Fruit fly (Drosophila melanogaster) whole organism, wandering third instar larva: ENCODE data around the gene mon2.
A peak's percentile ranks its signal among the peaks of the same experiment; 100 is the strongest.

ENCODE experiments used
- Abd-B ChIP-seq: fragments of >200 bp; optimal IDR thresholded peaks from 2 replicates; lab custom pipeline; 2017; ENCODE audit warnings: missing biosample characterization, missing genetic modification characterization
- CG32264 ChIP-seq: fragments of 200-800 bp; sonication (Bioruptor generic); optimal IDR thresholded peaks from 2 replicates; lab custom pipeline; 2016; ENCODE audit warnings: missing biosample characterization, missing genetic modification characterization
- CG9705 ChIP-seq: fragments of 200-800 bp; sonication (Bioruptor generic); optimal IDR thresholded peaks from 2 replicates; lab custom pipeline; 2018; ENCODE audit warnings: missing biosample characterization, mild to moderate bottlenecking, missing genetic modification characterization
- CrebA ChIP-seq: fragments of 200-800 bp; sonication (Bioruptor generic); optimal IDR thresholded peaks from 2 replicates; lab custom pipeline; 2016; ENCODE audit warnings: missing biosample characterization, mild to moderate bottlenecking, missing genetic modification characterization, borderline replicate concordance
- Dfd ChIP-seq: fragments of >200 bp; optimal IDR thresholded peaks from 2 replicates; lab custom pipeline; 2017; ENCODE audit warnings: missing biosample characterization, missing genetic modification characterization
- Dif ChIP-seq: fragments of 200-275, 200-300 bp; sonication (Bioruptor generic); optimal IDR thresholded peaks from 2 replicates; lab custom pipeline; 2018; ENCODE audit warnings: missing biosample characterization, missing genetic modification characterization; ENCODE audit not compliant: partially characterized antibody
- GATAd ChIP-seq: sonication (Bioruptor generic); optimal IDR thresholded peaks from 2 replicates; lab custom pipeline; 2016; ENCODE audit warnings: missing biosample characterization, missing genetic modification characterization
- HLH106 ChIP-seq: fragments of 200-800 bp; optimal IDR thresholded peaks from 3 replicates; lab custom pipeline; 2019; ENCODE audit warnings: missing biosample characterization, mild to moderate bottlenecking, missing genetic modification characterization, moderate library complexity
- Hnf4 ChIP-seq: fragments of 200-800 bp; sonication (Bioruptor generic); optimal IDR thresholded peaks from 2 replicates; lab custom pipeline; 2016; ENCODE audit warnings: missing biosample characterization, mild to moderate bottlenecking, missing genetic modification characterization
- Hr78 ChIP-seq: fragments of >200 bp; optimal IDR thresholded peaks from 2 replicates; lab custom pipeline; 2017; ENCODE audit warnings: missing biosample characterization, missing genetic modification characterization
- Hr83 ChIP-seq: fragments of 200-300 bp; sonication (Bioruptor generic); optimal IDR thresholded peaks from 2 replicates; lab custom pipeline; 2016; ENCODE audit warnings: missing biosample characterization, mild to moderate bottlenecking, missing genetic modification characterization, moderate library complexity; ENCODE audit not compliant: poor library complexity, severe bottlenecking
- Jra ChIP-seq: sonication (Bioruptor generic); optimal IDR thresholded peaks from 2 replicates; lab custom pipeline; 2016; ENCODE audit warnings: missing biosample characterization, missing genetic modification characterization
- Myc ChIP-seq: fragments of >200 bp; optimal IDR thresholded peaks from 2 replicates; lab custom pipeline; 2017
- N ChIP-seq: fragments of >200 bp; optimal IDR thresholded peaks from 2 replicates; lab custom pipeline; 2018; ENCODE audit warnings: missing biosample characterization, missing external identifiers, missing genetic modification characterization
- OdsH ChIP-seq: fragments of 200-800 bp; sonication (Bioruptor generic); optimal IDR thresholded peaks from 2 replicates; lab custom pipeline; 2016; ENCODE audit warnings: missing biosample characterization, mild to moderate bottlenecking, missing genetic modification characterization
- Rel ChIP-seq, 2 experiments: fragments of 200-800 bp; sonication (Bioruptor generic) in 1 of 2; optimal IDR thresholded peaks; 2 replicates in 1 of 2; 3 replicates in 1 of 2; lab custom pipeline; 2016 to 2019; ENCODE audit warnings: mild to moderate bottlenecking in 2 of 2, missing biosample characterization in 2 of 2, missing genetic modification characterization in 2 of 2, moderate library complexity in 1 of 2
- Sp1 ChIP-seq: fragments of 200-800 bp; sonication (Bioruptor generic); optimal IDR thresholded peaks from 3 replicates; lab custom pipeline; 2019; ENCODE audit warnings: missing biosample characterization, mild to moderate bottlenecking, missing genetic modification characterization, moderate library complexity
- Vsx2 ChIP-seq: fragments of 200-300, 225-300 bp; sonication (Bioruptor generic); optimal IDR thresholded peaks from 2 replicates; lab custom pipeline; 2018; ENCODE audit warnings: missing biosample characterization, missing genetic modification characterization; ENCODE audit not compliant: partially characterized antibody
- dmrt93B ChIP-seq: fragments of 200-800 bp; sonication (Bioruptor generic); optimal IDR thresholded peaks from 2 replicates; lab custom pipeline; 2018; ENCODE audit warnings: missing biosample characterization, mild to moderate bottlenecking, missing genetic modification characterization
- dsf ChIP-seq: sonication (Bioruptor generic); optimal IDR thresholded peaks from 2 replicates; lab custom pipeline; 2016; ENCODE audit warnings: missing biosample characterization, missing genetic modification characterization, borderline replicate concordance
- ey ChIP-seq: fragments of 200-800 bp; sonication (Bioruptor generic); optimal IDR thresholded peaks from 2 replicates; lab custom pipeline; 2016; ENCODE audit warnings: missing biosample characterization, missing genetic modification characterization
- foxo ChIP-seq, 2 experiments: fragments of 200-800 bp; sonication (Bioruptor generic); optimal IDR thresholded peaks; 2 replicates in 1 of 2; 3 replicates in 1 of 2; lab custom pipeline; 2016 to 2017; ENCODE audit warnings: missing biosample characterization in 2 of 2, missing genetic modification characterization in 2 of 2
- fru ChIP-seq: fragments of 200-800 bp; sonication (Bioruptor generic); optimal IDR thresholded peaks from 3 replicates; lab custom pipeline; 2016; ENCODE audit warnings: missing biosample characterization, mild to moderate bottlenecking, missing genetic modification characterization
- h ChIP-seq: fragments of 200-800 bp; sonication (Bioruptor generic); optimal IDR thresholded peaks from 3 replicates; lab custom pipeline; 2016; ENCODE audit warnings: missing biosample characterization, mild to moderate bottlenecking, missing genetic modification characterization
- jim ChIP-seq: fragments of 175-275, 200-325 bp; sonication (Bioruptor generic); optimal IDR thresholded peaks from 2 replicates; lab custom pipeline; 2016; ENCODE audit warnings: missing biosample characterization, mild to moderate bottlenecking, missing genetic modification characterization
- pan ChIP-seq: fragments of >200 bp; optimal IDR thresholded peaks from 2 replicates; lab custom pipeline; 2017
- psq ChIP-seq: fragments of 200-800 bp; sonication (Bioruptor generic); optimal IDR thresholded peaks from 3 replicates; lab custom pipeline; 2017; ENCODE audit warnings: missing biosample characterization, mild to moderate bottlenecking, missing genetic modification characterization, moderate library complexity
- rgr ChIP-seq: fragments of 200-800 bp; sonication (Bioruptor generic); optimal IDR thresholded peaks from 3 replicates; lab custom pipeline; 2016; ENCODE audit warnings: missing biosample characterization, mild to moderate bottlenecking, missing genetic modification characterization
- sage ChIP-seq: fragments of 200-800 bp; sonication (Bioruptor generic); optimal IDR thresholded peaks from 2 replicates; lab custom pipeline; 2016; ENCODE audit warnings: missing biosample characterization, mild to moderate bottlenecking, missing genetic modification characterization
- tai ChIP-seq: sonication (Bioruptor generic); optimal IDR thresholded peaks from 2 replicates; lab custom pipeline; 2016; ENCODE audit warnings: missing biosample characterization, missing genetic modification characterization
- usp ChIP-seq: fragments of >200 bp; optimal IDR thresholded peaks from 2 replicates; lab custom pipeline; 2017; ENCODE audit warnings: missing biosample characterization, missing genetic modification characterization
- woc ChIP-seq: sonication (Bioruptor generic); optimal IDR thresholded peaks from 2 replicates; lab custom pipeline; 2016; ENCODE audit warnings: missing biosample characterization, mild to moderate bottlenecking, missing genetic modification characterization

Gene mon2

DNA sequence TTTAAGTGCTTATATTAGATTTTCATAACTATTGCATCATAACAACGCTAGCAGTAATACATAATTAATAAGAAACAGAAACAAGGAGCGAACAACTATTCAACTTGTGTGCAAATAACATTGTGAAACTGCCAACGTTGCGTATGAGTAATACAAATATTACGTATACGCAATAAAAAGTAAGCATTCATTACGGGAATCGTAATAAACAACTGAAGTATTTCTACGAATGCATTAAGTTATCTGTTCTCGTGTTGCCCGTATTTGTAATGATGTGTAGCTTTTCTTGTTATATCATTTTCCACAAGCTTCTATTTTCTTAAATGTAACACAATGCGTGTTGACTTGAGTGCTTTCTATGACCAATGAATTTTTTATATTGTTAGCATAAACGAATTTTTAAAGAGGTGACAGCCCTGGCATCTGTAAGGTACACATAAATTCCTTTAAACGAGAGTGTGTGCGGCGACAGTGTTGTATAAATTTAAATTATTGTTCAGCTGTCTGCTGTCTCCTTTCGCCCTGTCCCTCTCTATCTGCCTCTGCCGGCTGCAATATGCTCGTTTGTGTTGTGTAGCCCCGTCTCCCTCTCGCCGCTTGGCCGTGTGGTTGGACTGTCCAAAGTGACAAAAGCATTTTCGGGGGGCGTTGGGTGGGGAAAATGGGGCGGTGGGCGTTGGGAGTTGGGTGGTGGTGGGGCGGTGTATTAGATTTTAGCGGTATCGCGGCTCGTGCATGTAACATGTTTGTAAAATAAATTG is 24.0 kb downstream of the mon2 start:
- TF ChIP-seq Rel (GFP tag; optimal IDR thresholded peaks at IDR 0.05; lab: Kevin White, UChicago) (no peak), Rel (tag; optimal IDR thresholded peaks at IDR 0.05; lab: Kevin White, UChicago) (peak; percentile 66), ey (no peak), fru (GFP tag; lab: Kevin White, UChicago) (peak; percentile 9)

DNA sequence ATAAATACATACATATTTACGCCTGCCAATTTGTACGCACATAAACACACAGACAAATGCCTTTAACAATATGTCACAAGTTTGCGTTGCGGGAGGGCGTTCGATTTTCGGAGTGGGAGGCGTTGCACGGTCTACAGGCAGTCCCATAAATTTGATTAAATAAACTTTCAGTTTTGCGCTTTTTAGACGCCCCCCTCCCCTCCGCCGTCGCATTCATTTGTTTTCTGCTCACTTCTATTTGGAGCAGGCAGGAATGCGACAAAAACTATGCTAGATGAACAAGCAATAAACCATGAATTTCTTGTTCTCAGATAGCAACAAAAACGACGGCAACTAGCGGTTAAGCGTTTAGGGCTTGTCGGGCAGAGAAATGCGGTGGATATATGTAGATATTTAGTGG is 24.8 kb downstream of the mon2 start:
- TF ChIP-seq ey (no peak), Hr83 (no peak), usp (GFP tag; lab: Kevin White, UChicago) (no peak), jim (GFP tag; lab: Kevin White, UChicago) (no peak), h (no peak), pan (lab: Kevin White, UChicago) (no peak), CG32264 (no peak), Sp1 (no peak)

DNA sequence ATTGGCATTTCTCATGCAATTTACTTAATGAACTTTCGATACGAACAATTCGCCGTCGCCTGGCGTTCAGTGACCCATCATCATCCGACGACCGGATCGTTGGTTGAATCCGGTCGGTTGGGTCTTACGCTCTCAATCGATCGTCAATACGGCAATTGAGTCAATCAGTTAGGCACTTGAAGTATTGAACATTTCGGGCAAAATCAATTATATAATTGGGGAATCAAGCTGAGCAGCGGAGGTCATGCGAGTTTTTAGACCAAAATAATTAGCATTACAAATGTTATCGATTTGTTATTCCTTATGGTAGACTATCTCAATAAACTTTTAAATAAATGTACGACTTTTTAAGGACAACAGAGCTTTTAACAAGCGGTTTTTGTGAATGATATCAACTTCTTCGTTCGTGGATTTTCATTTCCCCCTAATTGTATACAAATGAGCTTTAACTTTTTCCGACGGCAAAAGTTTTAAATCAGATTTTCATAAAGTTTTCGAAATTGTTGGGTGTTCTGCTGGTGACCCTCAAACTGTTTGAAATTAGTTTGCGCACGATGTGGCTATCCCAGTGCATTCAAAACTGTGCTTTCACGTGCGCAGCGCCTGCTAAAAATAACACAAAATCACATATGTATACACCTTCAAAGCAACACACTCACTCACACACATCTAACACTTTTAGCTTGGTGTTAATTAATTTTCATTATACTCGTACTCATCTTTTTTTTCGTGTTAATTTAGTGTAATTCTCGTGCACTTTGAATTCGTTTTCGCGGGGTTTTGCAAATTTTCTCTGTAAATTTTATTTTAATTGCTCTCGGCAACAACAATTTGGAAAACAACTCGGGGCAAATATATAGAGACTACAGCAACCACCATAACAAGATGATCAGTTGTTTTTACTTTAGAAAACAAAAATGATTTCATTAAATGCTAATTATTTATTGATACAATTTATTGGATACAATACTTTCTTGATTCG is 25.6 kb downstream of the mon2 start:
- TF ChIP-seq CG9705 (GFP tag; lab: Kevin White, UChicago), result no peak
- no peak for TF ChIP-seq Dif
- TF ChIP-seq GATAd, result no peak
- TF ChIP-seq Dfd (GFP tag; lab: Kevin White, UChicago), result no peak
- TF ChIP-seq Rel (GFP tag; optimal IDR thresholded peaks at IDR 0.05; lab: Kevin White, UChicago), result no peak
- TF ChIP-seq Rel (tag; optimal IDR thresholded peaks at IDR 0.05; lab: Kevin White, UChicago), result peak; percentile 67
- TF ChIP-seq Jra (GFP tag; lab: Kevin White, UChicago), result no peak
- peak; percentile 6 for TF ChIP-seq fru (GFP tag; lab: Kevin White, UChicago)

DNA sequence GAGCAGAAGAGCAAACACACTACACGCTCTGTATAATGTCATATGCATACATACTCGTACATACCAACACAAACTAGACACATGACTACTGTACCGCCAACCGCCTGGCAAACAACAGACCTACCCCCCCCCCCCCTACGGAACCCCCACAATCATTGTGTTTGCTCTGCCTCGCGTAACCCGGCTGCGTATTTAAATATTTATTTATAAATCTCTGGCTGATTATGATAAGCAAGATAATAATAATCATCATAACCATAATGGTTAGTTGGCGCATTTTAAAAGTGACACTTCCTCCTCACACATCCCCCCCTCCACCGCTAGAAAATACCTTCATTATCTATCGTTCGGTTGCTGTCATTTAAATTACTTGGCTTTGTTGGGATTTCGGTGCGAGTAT is 26.3 kb downstream of the mon2 start:
- TF ChIP-seq usp (GFP tag; lab: Kevin White, UChicago) (no peak), foxo (GFP tag; optimal IDR thresholded peaks at IDR 0.05; lab: Kevin White, UChicago) (peak in 1 of 2 experiments; percentile 7), Abd-B (no peak), Hr78 (GFP tag; lab: Kevin White, UChicago) (no peak), OdsH (GFP tag; lab: Kevin White, UChicago) (peak; percentile 11), N (no peak), dmrt93B (GFP tag; lab: Kevin White, UChicago) (no peak), Rel (GFP tag; optimal IDR thresholded peaks at IDR 0.05; lab: Kevin White, UChicago) (no peak), Rel (tag; optimal IDR thresholded peaks at IDR 0.05; lab: Kevin White, UChicago) (peak; percentile 42), jim (GFP tag; lab: Kevin White, UChicago) (no peak), dsf (no peak), h (peak; percentile 54), woc (GFP tag; lab: Kevin White, UChicago) (no peak)
- TF ChIP-seq, all 38 proteins: peak for 4

DNA sequence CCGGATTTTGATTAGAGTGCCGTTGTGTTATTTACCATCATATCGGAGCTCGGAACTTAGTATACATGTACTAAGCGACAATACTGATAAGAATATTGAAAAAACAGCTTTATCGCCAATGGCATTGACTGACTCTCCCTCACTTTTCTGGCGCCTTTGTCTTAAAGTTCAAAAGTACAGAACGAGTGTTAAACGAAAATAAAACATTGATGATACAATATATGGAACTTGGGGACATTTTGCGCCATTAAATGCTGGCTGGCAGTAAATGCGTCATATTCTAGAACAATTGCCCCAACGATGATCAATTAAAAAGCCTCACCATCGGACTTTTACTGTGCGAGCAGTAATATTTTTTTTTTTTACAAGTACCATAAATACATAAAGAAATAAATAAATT is 28.6 kb downstream of the mon2 start:
- TF ChIP-seq tai, result peak; percentile 43
- no peak for TF ChIP-seq N
- TF ChIP-seq woc (GFP tag; lab: Kevin White, UChicago), result no peak
- TF ChIP-seq Myc (lab: Kevin White, UChicago), result no peak
- peak; percentile 88 for TF ChIP-seq CrebA
- TF ChIP-seq dmrt93B (GFP tag; lab: Kevin White, UChicago), result no peak
- no peak for TF ChIP-seq Dfd (GFP tag; lab: Kevin White, UChicago)
- TF ChIP-seq CG32264, result peak; percentile 10
- peak; percentile 47 for TF ChIP-seq Sp1
- TF ChIP-seq Rel (GFP tag; optimal IDR thresholded peaks at IDR 0.05; lab: Kevin White, UChicago), result no peak
- TF ChIP-seq Rel (tag; optimal IDR thresholded peaks at IDR 0.05; lab: Kevin White, UChicago), result peak; percentile 81
- TF ChIP-seq jim (GFP tag; lab: Kevin White, UChicago), result no peak
- peak; percentile 3 for TF ChIP-seq h
- no peak for TF ChIP-seq psq (GFP tag; lab: Kevin White, UChicago)
- TF ChIP-seq fru (GFP tag; lab: Kevin White, UChicago), result no peak
- TF ChIP-seq pan (lab: Kevin White, UChicago), result no peak
- TF ChIP-seq Abd-B, result no peak
- no peak for TF ChIP-seq Vsx2 (GFP tag; lab: Kevin White, UChicago)
- TF ChIP-seq HLH106 (tag; lab: Kevin White, UChicago), result no peak
- peak; percentile 21 for TF ChIP-seq sage (GFP tag; lab: Kevin White, UChicago)
- TF ChIP-seq Jra (GFP tag; lab: Kevin White, UChicago), result peak; percentile 29
- TF ChIP-seq Dif, result no peak
- TF ChIP-seq rgr (GFP tag; lab: Kevin White, UChicago), result peak; percentile 10
- TF ChIP-seq Hr83, result no peak
- peak; percentile 57 for TF ChIP-seq Hnf4 (GFP tag; lab: Kevin White, UChicago)
